Fruit fly (Drosophila melanogaster) whole organism, embryonic: ENCODE results near the gene CG14096.

Experiments
- Awh ChIP-seq: fragments of 200-800 bp; sonication (Bioruptor generic); IDR thresholded peaks from 2 replicates; pipeline ENCODE4, ENCODE4 v1.3.6; 2022; ENCODE audit warnings: missing biosample characterization, missing genetic modification characterization
- B-H2 ChIP-seq: fragments of 200-800 bp; sonication (Bioruptor generic); optimal IDR thresholded peaks from 2 replicates; lab custom pipeline; 2018; ENCODE audit warnings: missing biosample characterization, mild to moderate bottlenecking, missing genetic modification characterization
- CG10274 ChIP-seq: fragments of 200-800 bp; sonication (Bioruptor generic); optimal IDR thresholded peaks from 3 replicates; lab custom pipeline; 2017; ENCODE audit warnings: missing biosample characterization, mild to moderate bottlenecking, missing genetic modification characterization
- CG12769 ChIP-seq: fragments of 200-800 bp; sonication (Bioruptor generic); optimal IDR thresholded peaks from 2 replicates; lab custom pipeline; 2019; ENCODE audit warnings: missing biosample characterization, mild to moderate bottlenecking, missing genetic modification characterization, moderate library complexity
- CG13123 ChIP-seq: fragments of 200-800 bp; sonication (Bioruptor generic); optimal IDR thresholded peaks from 2 replicates; lab custom pipeline; 2016; ENCODE audit warnings: missing biosample characterization, missing genetic modification characterization
- CG13296 ChIP-seq: fragments of 200-800 bp; sonication (Bioruptor generic); optimal IDR thresholded peaks from 3 replicates; lab custom pipeline; 2018; ENCODE audit warnings: missing biosample characterization, mild to moderate bottlenecking, missing genetic modification characterization
- CG14050 ChIP-seq: fragments of 200-800 bp; sonication (Bioruptor generic); IDR thresholded peaks from 3 replicates; pipeline ENCODE4 v1.3.6; 2022; ENCODE audit warnings: missing biosample characterization, missing genetic modification characterization
- CG15601 ChIP-seq: fragments of 200-800 bp; sonication (Bioruptor generic); optimal IDR thresholded peaks from 3 replicates; lab custom pipeline; 2019; ENCODE audit warnings: missing biosample characterization, mild to moderate bottlenecking, missing genetic modification characterization, moderate library complexity
- CG30431 ChIP-seq: fragments of 200-800 bp; sonication (Bioruptor generic); optimal IDR thresholded peaks from 2 replicates; lab custom pipeline; 2017; ENCODE audit warnings: missing biosample characterization, missing genetic modification characterization
- CG31388 ChIP-seq: fragments of 200-800 bp; sonication (Bioruptor generic); optimal IDR thresholded peaks from 2 replicates; lab custom pipeline; 2016; ENCODE audit warnings: missing biosample characterization, missing genetic modification characterization
- CG31441 ChIP-seq: fragments of 200-800 bp; sonication (Bioruptor generic); IDR thresholded peaks from 2 replicates; pipeline ENCODE4 v1.3.6; 2022; ENCODE audit warnings: missing biosample characterization, missing genetic modification characterization
- CG34224 ChIP-seq: fragments of 200-800 bp; sonication (Bioruptor generic); IDR thresholded peaks from 3 replicates; pipeline ENCODE4 v1.3.6; 2022; ENCODE audit warnings: missing biosample characterization, missing genetic modification characterization; ENCODE audit not compliant: partially characterized antibody
- CG6689 ChIP-seq: fragments of 200-800 bp; sonication (Bioruptor generic); IDR thresholded peaks from 2 replicates; pipeline ENCODE4 v1.3.6; 2022; ENCODE audit warnings: missing biosample characterization, missing genetic modification characterization
- CG7357 ChIP-seq: fragments of 200-800 bp; sonication (Bioruptor generic); IDR thresholded peaks from 3 replicates; pipeline ENCODE4 v1.3.6; 2022; ENCODE audit warnings: missing biosample characterization, missing genetic modification characterization
- E2f1 ChIP-seq: fragments of 200-800 bp; sonication (Bioruptor generic); IDR thresholded peaks from 2 replicates; pipeline ENCODE4 v1.3.6; 2022; ENCODE audit warnings: missing biosample characterization, missing genetic modification characterization
- E2f2 ChIP-seq: fragments of 200-800 bp; sonication (Bioruptor generic); IDR thresholded peaks from 2 replicates; pipeline ENCODE4 v1.3.6; 2022; ENCODE audit warnings: missing biosample characterization, missing genetic modification characterization
- Ets97D ChIP-seq: fragments of 200-800 bp; sonication (Bioruptor generic); optimal IDR thresholded peaks from 3 replicates; lab custom pipeline; 2016; ENCODE audit warnings: missing biosample characterization, missing genetic modification characterization
- GATAe ChIP-seq: fragments of 200-800 bp; sonication (Bioruptor generic); conservative IDR thresholded peaks from 2 replicates; pipeline ENCODE4 v1.3.6; 2022; ENCODE audit warnings: missing biosample characterization, missing genetic modification characterization
- Gsc ChIP-seq: fragments of 200-800 bp; sonication (Bioruptor generic); IDR thresholded peaks from 2 replicates; pipeline ENCODE4 v1.3.6; 2022; ENCODE audit warnings: missing biosample characterization, missing genetic modification characterization
- Hr78 ChIP-seq, 2 experiments: fragments of 200-800 bp in 1 of 2; fragments of >200 bp in 1 of 2; sonication (Bioruptor generic) in 1 of 2; optimal IDR thresholded peaks; 2 replicates each; lab custom pipeline; 2017 to 2019; ENCODE audit warnings: missing biosample characterization in 2 of 2, missing genetic modification characterization in 2 of 2, mild to moderate bottlenecking in 1 of 2, moderate library complexity in 1 of 2
- Mes4 ChIP-seq: fragments of 200-800 bp; sonication (Bioruptor generic); optimal IDR thresholded peaks from 2 replicates; lab custom pipeline; 2016; ENCODE audit warnings: missing biosample characterization, missing genetic modification characterization
- Oli ChIP-seq: fragments of 200-800 bp; sonication (Bioruptor generic); optimal IDR thresholded peaks from 2 replicates; lab custom pipeline; 2018; ENCODE audit warnings: missing biosample characterization, mild to moderate bottlenecking, missing genetic modification characterization, moderate library complexity
- PHDP ChIP-seq: fragments of 200-800 bp; sonication (Bioruptor generic); optimal IDR thresholded peaks from 3 replicates; lab custom pipeline; 2018; ENCODE audit warnings: missing biosample characterization, mild to moderate bottlenecking, missing genetic modification characterization, moderate library complexity
- Rx ChIP-seq: fragments of 200-800 bp; sonication (Bioruptor generic); IDR thresholded peaks from 2 replicates; pipeline ENCODE4 v1.3.6; 2022; ENCODE audit warnings: missing biosample characterization, missing genetic modification characterization
- Scr ChIP-seq: fragments of 200-800 bp; sonication (Bioruptor generic); IDR thresholded peaks from 2 replicates; pipeline ENCODE4 v1.3.6; 2022; ENCODE audit warnings: missing biosample characterization, missing genetic modification characterization; ENCODE audit not compliant: partially characterized antibody
- Six4 ChIP-seq: fragments of 200-800 bp; sonication (Bioruptor generic); optimal IDR thresholded peaks from 2 replicates; lab custom pipeline; 2016; ENCODE audit warnings: missing biosample characterization, missing genetic modification characterization
- amos ChIP-seq: fragments of 200-800 bp; sonication (Bioruptor generic); IDR thresholded peaks from 2 replicates; pipeline ENCODE4 v1.3.6; 2022; ENCODE audit warnings: missing biosample characterization, missing genetic modification characterization; ENCODE audit not compliant: partially characterized antibody
- ara ChIP-seq: fragments of 200-800 bp; sonication (Bioruptor generic); IDR thresholded peaks from 2 replicates; pipeline ENCODE4 v1.3.6; 2022; ENCODE audit warnings: missing biosample characterization, missing genetic modification characterization
- bcd ChIP-seq: fragments of 200-800 bp; sonication (Bioruptor generic); optimal IDR thresholded peaks from 2 replicates; lab custom pipeline; 2017; ENCODE audit warnings: missing biosample characterization, mild to moderate bottlenecking, missing genetic modification characterization
- br ChIP-seq: fragments of >200 bp; optimal IDR thresholded peaks from 2 replicates; lab custom pipeline; 2017
- chif ChIP-seq, 2 experiments: fragments of 200-800 bp; sonication (Bioruptor generic); optimal IDR thresholded peaks; 3 replicates each; lab custom pipeline; 2016; ENCODE audit warnings: missing biosample characterization in 2 of 2, missing genetic modification characterization in 2 of 2
- chn ChIP-seq: fragments of 200-800 bp; sonication (Bioruptor generic); optimal IDR thresholded peaks from 2 replicates; lab custom pipeline; 2016; ENCODE audit warnings: missing biosample characterization, missing genetic modification characterization
- dimm ChIP-seq: fragments of 200-800 bp; sonication (Bioruptor generic); IDR thresholded peaks from 2 replicates; pipeline ENCODE4 v1.3.6; 2022; ENCODE audit warnings: missing biosample characterization, missing genetic modification characterization
- dmrt11E ChIP-seq: fragments of 200-800 bp; sonication (Bioruptor generic); optimal IDR thresholded peaks from 3 replicates; lab custom pipeline; 2018; ENCODE audit warnings: missing biosample characterization, mild to moderate bottlenecking, missing genetic modification characterization, moderate library complexity
- dmrt99B ChIP-seq: fragments of 200-800 bp; sonication (Bioruptor generic); optimal IDR thresholded peaks from 2 replicates; lab custom pipeline; 2018; ENCODE audit warnings: missing biosample characterization, mild to moderate bottlenecking, missing genetic modification characterization, moderate library complexity
- fd96Cb ChIP-seq: fragments of 200-800 bp; sonication (Bioruptor generic); optimal IDR thresholded peaks from 2 replicates; lab custom pipeline; 2018; ENCODE audit warnings: missing biosample characterization, mild to moderate bottlenecking, missing genetic modification characterization, moderate library complexity
- grau ChIP-seq: fragments of 200-800 bp; optimal IDR thresholded peaks from 3 replicates; lab custom pipeline; 2019; ENCODE audit warnings: missing biosample characterization, mild to moderate bottlenecking, missing genetic modification characterization, moderate library complexity
- her ChIP-seq: fragments of 200-800 bp; sonication (Bioruptor generic); optimal IDR thresholded peaks from 2 replicates; lab custom pipeline; 2016; ENCODE audit warnings: missing biosample characterization, missing genetic modification characterization
- mld ChIP-seq: fragments of 200-800 bp; sonication (Bioruptor generic); IDR thresholded peaks from 3 replicates; pipeline ENCODE4 v1.3.6; 2022; ENCODE audit warnings: missing biosample characterization, missing genetic modification characterization; ENCODE audit not compliant: partially characterized antibody
- nmo ChIP-seq: fragments of 200-800 bp; sonication (Bioruptor generic); optimal IDR thresholded peaks from 2 replicates; lab custom pipeline; 2018; ENCODE audit warnings: missing biosample characterization, mild to moderate bottlenecking, missing genetic modification characterization, moderate library complexity
- onecut ChIP-seq: fragments of 200-800 bp; sonication (Bioruptor generic); IDR thresholded peaks from 2 replicates; pipeline ENCODE4 v1.3.6; 2022; ENCODE audit warnings: missing biosample characterization, missing genetic modification characterization
- pan ChIP-seq, 4 experiments: fragments of >200 bp in 3 of 4; fragments of 200-800 bp in 1 of 4; sonication (Bioruptor generic) in 1 of 4; optimal IDR thresholded peaks in 3 of 4; IDR thresholded peaks in 1 of 4; 2 replicates each; pipeline versions ENCODE4 v1.3.6 to Lab custom; 2017 to 2022; ENCODE audit warnings: missing biosample characterization in 2 of 4, missing genetic modification characterization in 2 of 4, mixed read lengths in 1 of 4
- pho ChIP-seq: fragments of 200-800 bp; sonication (Bioruptor generic); optimal IDR thresholded peaks from 2 replicates; lab custom pipeline; 2016; ENCODE audit warnings: missing biosample characterization, missing genetic modification characterization
- phol ChIP-seq: fragments of 200-800 bp; sonication (Bioruptor generic); optimal IDR thresholded peaks from 3 replicates; lab custom pipeline; 2018; ENCODE audit warnings: missing biosample characterization, mild to moderate bottlenecking, missing genetic modification characterization, moderate library complexity
- pros ChIP-seq: fragments of 200-800 bp; sonication (Bioruptor generic); optimal IDR thresholded peaks from 3 replicates; lab custom pipeline; 2019; ENCODE audit warnings: missing biosample characterization, mild to moderate bottlenecking, missing genetic modification characterization, moderate library complexity
- sob ChIP-seq: fragments of 200-800 bp; sonication (Bioruptor generic); IDR thresholded peaks from 2 replicates; pipeline ENCODE4 v1.3.6; 2022; ENCODE audit warnings: missing biosample characterization, missing genetic modification characterization
- ttk ChIP-seq: fragments of 200-800 bp; sonication (Bioruptor generic); IDR thresholded peaks from 2 replicates; pipeline ENCODE4 v2.1.2; 2022; ENCODE audit warnings: missing biosample characterization, missing genetic modification characterization
- wek ChIP-seq: fragments of 200-800 bp; sonication (Bioruptor generic); optimal IDR thresholded peaks from 3 replicates; lab custom pipeline; 2018; ENCODE audit warnings: missing biosample characterization, mild to moderate bottlenecking, missing genetic modification characterization, moderate library complexity
- wor ChIP-seq: fragments of 200-800 bp; sonication (Bioruptor generic); IDR thresholded peaks from 2 replicates; pipeline ENCODE4 v1.3.6; 2022; ENCODE audit warnings: missing biosample characterization, missing genetic modification characterization
- z ChIP-seq: fragments of 200-800 bp; sonication (Bioruptor generic); IDR thresholded peaks from 3 replicates; pipeline ENCODE4 v1.3.6; 2022; ENCODE audit warnings: missing biosample characterization, missing genetic modification characterization
- zf30C ChIP-seq: fragments of 200-800 bp; sonication (Bioruptor generic); optimal IDR thresholded peaks from 3 replicates; lab custom pipeline; 2018; ENCODE audit warnings: missing biosample characterization, mild to moderate bottlenecking, missing genetic modification characterization

Gene CG14096

DNA sequence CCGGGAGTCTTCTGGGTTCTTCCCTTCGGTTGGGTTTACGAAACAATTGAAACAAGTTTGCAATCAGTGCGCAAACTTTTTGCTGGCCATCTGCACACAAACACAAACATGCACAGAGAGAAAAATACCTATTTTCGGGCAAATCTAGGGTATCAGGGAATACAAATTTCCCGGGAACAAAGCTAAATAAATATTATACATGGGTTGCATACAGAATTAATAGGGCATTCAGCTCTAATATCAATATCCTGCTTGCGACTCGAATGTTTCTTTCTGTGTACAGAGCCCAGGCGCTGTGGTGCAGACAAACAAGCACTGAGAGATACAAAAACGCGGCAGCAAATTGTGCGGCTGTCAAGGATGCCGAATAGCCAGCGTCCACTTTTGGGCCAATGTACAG lies 22.8 kb downstream of the CG14096 start (continued):
- TF ChIP-seq pros (GFP tag; lab: Kevin White, UChicago): no peak
- peak; percentile 18 for TF ChIP-seq fd96Cb (tag; lab: Kevin White, UChicago)
- TF ChIP-seq CG14050 (GFP tag; lab: Robert Waterston, UW): no peak
- no peak for TF ChIP-seq CG13296
- TF ChIP-seq E2f1 (GFP tag; lab: Robert Waterston, UW): 0 out of 2 replicates have a peak, but pooled peaks have one; percentile 14
- peak; percentile 6 for TF ChIP-seq dmrt11E (tag; lab: Kevin White, UChicago)
- TF ChIP-seq sob (GFP tag; lab: Robert Waterston, UW): no peak; the same call in 1 of the 2 replicates
- TF ChIP-seq Ets97D: no peak
- peak; percentile 22 for TF ChIP-seq phol (tag; lab: Kevin White, UChicago)
- TF ChIP-seq CG15601 (tag; lab: Kevin White, UChicago): no peak
- TF ChIP-seq onecut (GFP tag; lab: Robert Waterston, UW): no peak
- no peak for TF ChIP-seq CG30431 (GFP tag; lab: Kevin White, UChicago)
- TF ChIP-seq dimm (GFP tag; lab: Robert Waterston, UW): no peak
- TF ChIP-seq Six4 (GFP tag; lab: Kevin White, UChicago): no peak
- TF ChIP-seq bcd: no peak
- TF ChIP-seq CG7357 (GFP tag; lab: Robert Waterston, UW): peak; percentile 35; the same call in 1 of the 3 replicates
- TF ChIP-seq Hr78 (GFP tag; optimal IDR thresholded peaks at IDR 0.05; lab: Kevin White, UChicago): no peak
- TF ChIP-seq ara (GFP tag; lab: Robert Waterston, UW): peak; percentile 47; the same call in 1 of the 2 replicates
- no peak for TF ChIP-seq GATAe
- TF ChIP-seq Gsc (GFP tag; lab: Robert Waterston, UW): no peak
- no peak for TF ChIP-seq E2f2 (GFP tag; lab: Robert Waterston, UW)
- no peak for TF ChIP-seq pho (GFP tag; lab: Kevin White, UChicago)
- TF ChIP-seq CG31388: no peak
- no peak for TF ChIP-seq wek (GFP tag; lab: Kevin White, UChicago)
- no peak for TF ChIP-seq mld (GFP tag; lab: Robert Waterston, UW)
- TF ChIP-seq ttk (GFP tag; lab: Robert Waterston, UW): 0 out of 2 replicates have a peak, but pooled peaks have one; percentile 19
- 0 out of 2 replicates have a peak, but pooled peaks have one; percentile 3 for TF ChIP-seq Rx (GFP tag; lab: Robert Waterston, UW)
- no peak for TF ChIP-seq Mes4
- TF ChIP-seq Oli (tag; lab: Kevin White, UChicago): peak; percentile 29
- no peak for TF ChIP-seq CG10274 (GFP tag; lab: Kevin White, UChicago)
- no peak for TF ChIP-seq CG13123 (GFP tag; lab: Kevin White, UChicago)
- no peak for TF ChIP-seq CG34224 (GFP tag; lab: Robert Waterston, UW)
- no peak for TF ChIP-seq z
- TF ChIP-seq wor (GFP tag; lab: Robert Waterston, UW): no peak
- 0 out of 2 replicates have a peak, but pooled peaks have one; percentile 28 for TF ChIP-seq CG6689 (GFP tag; lab: Robert Waterston, UW)
- peak; percentile 11 for TF ChIP-seq nmo (GFP tag; lab: Kevin White, UChicago)
- no peak for TF ChIP-seq Scr (GFP tag; lab: Robert Waterston, UW)
- TF ChIP-seq grau (tag; lab: Kevin White, UChicago): peak; percentile 10
- no peak for TF ChIP-seq PHDP (tag; lab: Kevin White, UChicago)
- no peak for TF ChIP-seq zf30C (GFP tag; lab: Kevin White, UChicago)
- TF ChIP-seq dmrt99B (tag; lab: Kevin White, UChicago): peak; percentile 14
- no peak for TF ChIP-seq CG31441
- TF ChIP-seq chn: peak; percentile 15
- no peak for TF ChIP-seq pan (optimal IDR thresholded peaks at IDR 0.05; lab: Kevin White, UChicago)
- TF ChIP-seq pan (GFP tag; optimal IDR thresholded peaks at IDR 0.05 in 1 of 2, IDR thresholded peaks at IDR 0.05 in 1 of 2): no peak
- TF ChIP-seq CG12769 (tag; lab: Kevin White, UChicago): peak; percentile 36
- no peak for TF ChIP-seq amos (GFP tag; lab: Robert Waterston, UW)
- TF ChIP-seq chif (GFP tag; optimal IDR thresholded peaks at IDR 0.05; lab: Kevin White, UChicago): peak in 1 of 2 experiments; percentile 33
- no peak for TF ChIP-seq br (lab: Kevin White, UChicago)
- no peak for TF ChIP-seq Awh (GFP tag; lab: Robert Waterston, UW)
- no peak for TF ChIP-seq B-H2 (GFP tag; lab: Kevin White, UChicago)
- no peak for TF ChIP-seq her (GFP tag; lab: Kevin White, UChicago)
